Fruit fly (Drosophila melanogaster): ENCODE data around the gene CG10479.

CG10479 gene

DNA sequence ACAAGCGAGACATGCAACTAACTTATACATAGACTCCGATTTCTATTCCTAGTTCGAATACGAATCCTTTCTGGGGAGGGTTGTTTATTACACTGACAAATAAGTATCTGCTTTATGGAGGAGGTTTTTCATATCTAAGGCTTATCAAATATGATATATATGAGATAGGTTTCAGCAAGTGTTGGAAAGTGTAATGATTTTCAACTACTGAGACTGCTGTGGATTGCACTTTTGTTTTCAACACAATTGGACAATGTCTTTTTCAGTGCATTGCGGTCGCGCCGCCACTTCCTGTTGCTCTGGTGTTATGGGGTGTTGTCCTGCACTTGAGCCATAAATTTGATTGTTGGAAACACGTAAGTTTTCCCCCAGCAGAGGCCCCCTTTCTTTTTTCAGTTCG lies 11.8 kb upstream of the CG10479 start (continued):
- TF ChIP-seq Sox100B (GFP tag; optimal IDR thresholded peaks at IDR 0.05) (peak; percentile 40), H15 (GFP tag; IDR thresholded peaks at IDR 0.05) (0 out of 3 replicates have a peak, but pooled peaks have one; percentile 48), CG4617 (GFP tag; optimal IDR thresholded peaks at IDR 0.05; ENCODE audit: borderline replicate concordance) (no peak), lola (GFP tag; optimal IDR thresholded peaks at IDR 0.05) (peak in 1 of 3 experiments; percentile 73), CG7928 (GFP tag; optimal IDR thresholded peaks at IDR 0.05) (no peak), gsb-n (tag; optimal IDR thresholded peaks at IDR 0.05) (peak; percentile 25), MTF-1 (GFP tag; optimal IDR thresholded peaks at IDR 0.05; ENCODE audit: borderline replicate concordance) (peak; percentile 11), Max (GFP tag; optimal IDR thresholded peaks at IDR 0.05) (peak; percentile 32), HLH4C (GFP tag; IDR thresholded peaks at IDR 0.05; ENCODE audit: partially characterized antibody) (no peak), knrl (GFP tag; IDR thresholded peaks at IDR 0.05; ENCODE audit: partially characterized antibody) (no peak), E2f1 (GFP tag; IDR thresholded peaks at IDR 0.05) (no peak), Hr78 (GFP tag; optimal IDR thresholded peaks at IDR 0.05) (no peak), cg (GFP tag; optimal IDR thresholded peaks at IDR 0.05) (no peak), dm (GFP tag; optimal IDR thresholded peaks at IDR 0.05) (no peak), Side (GFP tag; optimal IDR thresholded peaks at IDR 0.05) (no peak), ranshi (GFP tag; IDR thresholded peaks at IDR 0.05) (no peak), CG3838 (GFP tag; optimal IDR thresholded peaks at IDR 0.05) (no peak), scrt (GFP tag; optimal IDR thresholded peaks at IDR 0.05) (peak; percentile 69), CG14965 (GFP tag; optimal IDR thresholded peaks at IDR 0.05; ENCODE audit: borderline replicate concordance) (no peak), Ssrp (tag; optimal IDR thresholded peaks at IDR 0.05) (peak; percentile 55), chm (GFP tag; IDR thresholded peaks at IDR 0.05) (peak; percentile 72; the same call in 1 of the 2 replicates), Aef1 (GFP tag; IDR thresholded peaks at IDR 0.05) (no peak), odd (GFP tag; optimal IDR thresholded peaks at IDR 0.05) (no peak), pb (GFP tag; optimal IDR thresholded peaks at IDR 0.05) (no peak), Nf-YC (tag; optimal IDR thresholded peaks at IDR 0.05) (no peak), GATAe (GFP tag; conservative IDR thresholded peaks at IDR 0.05) (no peak), tap (tag; optimal IDR thresholded peaks at IDR 0.05) (peak; percentile 24), TFAM (GFP tag; optimal IDR thresholded peaks at IDR 0.05) (peak; percentile 23), dysf (GFP tag; IDR thresholded peaks at IDR 0.05) (no peak), CG13123 (GFP tag; optimal IDR thresholded peaks at IDR 0.05) (no peak), zen2 (GFP tag; IDR thresholded peaks at IDR 0.05; ENCODE audit: partially characterized antibody) (no peak), eve (GFP tag; optimal IDR thresholded peaks at IDR 0.05) (peak in 1 of 2 experiments; percentile 55), gt (GFP tag; IDR thresholded peaks at IDR 0.05) (no peak), Asciz (GFP tag; optimal IDR thresholded peaks at IDR 0.05) (peak; percentile 15), cad (GFP tag; optimal IDR thresholded peaks at IDR 0.05) (no peak), ewg (GFP tag; optimal IDR thresholded peaks at IDR 0.05) (peak; percentile 29), Adf1 (GFP tag; IDR thresholded peaks at IDR 0.05) (no peak), CG31224 (GFP tag; IDR thresholded peaks at IDR 0.05) (no peak), Mad (GFP tag; optimal IDR thresholded peaks at IDR 0.05) (peak; percentile 7), CG10979 (tag; optimal IDR thresholded peaks at IDR 0.05) (peak; percentile 82), CG14667 (GFP tag; IDR thresholded peaks at IDR 0.05) (peak; percentile 24; the same call in 1 of the 2 replicates), CG13287 (GFP tag; IDR thresholded peaks at IDR 0.05; ENCODE audit: partially characterized antibody) (no peak), CG15011 (GFP tag; optimal IDR thresholded peaks at IDR 0.05) (no peak), CG6689 (GFP tag; IDR thresholded peaks at IDR 0.05) (peak; percentile 69), CG10209 (GFP tag; optimal IDR thresholded peaks at IDR 0.05) (peak; percentile 52), jigr1 (GFP tag; IDR thresholded peaks at IDR 0.05) (no peak), sc (optimal IDR thresholded peaks at IDR 0.05) (no peak), sc (GFP tag; optimal IDR thresholded peaks at IDR 0.05) (peak; percentile 25), Dip2 (GFP tag; IDR thresholded peaks at IDR 0.05) (no peak), CG9876 (GFP tag; optimal IDR thresholded peaks at IDR 0.05) (no peak), rib (GFP tag; IDR thresholded peaks at IDR 0.05) (no peak)

Measured in whole organism, embryonic.